Fruit fly (Drosophila melanogaster) whole organism, embryonic: Measurements from ENCODE around the gene djl.

Experiments used
- Awh ChIP-seq: fragments of 200-800 bp; sonication (Bioruptor generic); IDR thresholded peaks from 2 replicates; pipeline ENCODE4, ENCODE4 v1.3.6; 2022; ENCODE audit warnings: missing biosample characterization, missing genetic modification characterization
- CG10321 ChIP-seq: fragments of 200-800 bp; sonication (Bioruptor generic); IDR thresholded peaks from 2 replicates; pipeline ENCODE4 v1.3.6; 2022; ENCODE audit warnings: missing biosample characterization, missing genetic modification characterization
- CG11696 ChIP-seq: fragments of 200-800 bp; sonication (Bioruptor generic); IDR thresholded peaks from 2 replicates; pipeline ENCODE4 v1.3.6; 2022; ENCODE audit warnings: missing biosample characterization, missing genetic modification characterization
- CG12744 ChIP-seq: fragments of 200-800 bp; sonication (Bioruptor generic); optimal IDR thresholded peaks from 2 replicates; lab custom pipeline; 2016; ENCODE audit warnings: missing biosample characterization, missing genetic modification characterization
- CG12769 ChIP-seq: fragments of 200-800 bp; sonication (Bioruptor generic); optimal IDR thresholded peaks from 2 replicates; lab custom pipeline; 2019; ENCODE audit warnings: missing biosample characterization, mild to moderate bottlenecking, missing genetic modification characterization, moderate library complexity
- CG14050 ChIP-seq: fragments of 200-800 bp; sonication (Bioruptor generic); IDR thresholded peaks from 3 replicates; pipeline ENCODE4 v1.3.6; 2022; ENCODE audit warnings: missing biosample characterization, missing genetic modification characterization
- CG17359 ChIP-seq: fragments of 200-800 bp; sonication (Bioruptor generic); optimal IDR thresholded peaks from 3 replicates; lab custom pipeline; 2018; ENCODE audit warnings: missing biosample characterization, mild to moderate bottlenecking, missing genetic modification characterization, moderate library complexity
- CG32532 ChIP-seq: fragments of 200-800 bp; sonication (Bioruptor generic); IDR thresholded peaks from 2 replicates; pipeline ENCODE4 v1.3.6; 2022; ENCODE audit warnings: missing biosample characterization, missing genetic modification characterization
- CG33213 ChIP-seq: fragments of 200-800 bp; sonication (Bioruptor generic); optimal IDR thresholded peaks from 3 replicates; lab custom pipeline; 2016; ENCODE audit warnings: missing biosample characterization, missing genetic modification characterization
- CG8281 ChIP-seq: fragments of 200-800 bp; sonication (Bioruptor generic); optimal IDR thresholded peaks from 2 replicates; lab custom pipeline; 2018; ENCODE audit warnings: missing biosample characterization, mild to moderate bottlenecking, missing genetic modification characterization, moderate library complexity
- CG8290 ChIP-seq, 3 experiments: fragments of 200-800 bp; sonication (Bioruptor generic); optimal IDR thresholded peaks; 2 replicates each; lab custom pipeline; 2016 to 2019; ENCODE audit warnings: missing biosample characterization in 3 of 3, missing genetic modification characterization in 3 of 3, mild to moderate bottlenecking in 2 of 3, moderate library complexity in 1 of 3
- CG8944 ChIP-seq: fragments of 200-800 bp; sonication (Bioruptor generic); optimal IDR thresholded peaks from 3 replicates; lab custom pipeline; 2016; ENCODE audit warnings: missing biosample characterization, missing genetic modification characterization
- CkIIα-i1 ChIP-seq: fragments of 200-800 bp; sonication (Bioruptor generic); IDR thresholded peaks from 2 replicates; pipeline ENCODE4 v1.3.6; 2022; ENCODE audit warnings: missing biosample characterization, missing genetic modification characterization
- Drgx ChIP-seq: fragments of 200-800 bp; sonication (Bioruptor generic); IDR thresholded peaks from 2 replicates; pipeline ENCODE4 v1.3.6; 2022; ENCODE audit warnings: missing biosample characterization, missing genetic modification characterization
- H15 ChIP-seq: fragments of 200-800 bp; sonication (Bioruptor generic); IDR thresholded peaks from 3 replicates; pipeline ENCODE4 v1.3.6; 2022; ENCODE audit warnings: missing biosample characterization, missing genetic modification characterization
- H2.0 ChIP-seq: fragments of 200-800 bp; sonication (Bioruptor generic); IDR thresholded peaks from 2 replicates; pipeline ENCODE4 v1.3.6; 2022; ENCODE audit warnings: missing biosample characterization, missing genetic modification characterization
- Hr3 ChIP-seq: fragments of 200-800 bp; sonication (Bioruptor generic); optimal IDR thresholded peaks from 3 replicates; lab custom pipeline; 2016; ENCODE audit warnings: missing biosample characterization, missing genetic modification characterization
- Hr78 ChIP-seq, 2 experiments: fragments of 200-800 bp in 1 of 2; fragments of >200 bp in 1 of 2; sonication (Bioruptor generic) in 1 of 2; optimal IDR thresholded peaks; 2 replicates each; lab custom pipeline; 2017 to 2019; ENCODE audit warnings: missing biosample characterization in 2 of 2, missing genetic modification characterization in 2 of 2, mild to moderate bottlenecking in 1 of 2, moderate library complexity in 1 of 2
- Med ChIP-seq: fragments of 200-800 bp; sonication (Bioruptor generic); peaks from one replicate; lab custom pipeline; 2016; ENCODE audit warnings: missing biosample characterization, missing genetic modification characterization, mild to moderate bottlenecking, inconsistent platforms, moderate library complexity
- NK7.1 ChIP-seq: fragments of 200-800 bp; sonication (Bioruptor generic); optimal IDR thresholded peaks from 3 replicates; lab custom pipeline; 2016; ENCODE audit warnings: missing biosample characterization, missing genetic modification characterization
- NfI ChIP-seq: fragments of 200-800 bp; sonication (Bioruptor generic); optimal IDR thresholded peaks from 3 replicates; lab custom pipeline; 2018; ENCODE audit warnings: missing biosample characterization, mild to moderate bottlenecking, missing genetic modification characterization, moderate library complexity
- Oaz ChIP-seq: fragments of 200-800 bp; sonication (Bioruptor generic); IDR thresholded peaks from 2 replicates; pipeline ENCODE4 v1.3.6; 2022; ENCODE audit warnings: missing biosample characterization, missing genetic modification characterization
- PHDP ChIP-seq: fragments of 200-800 bp; sonication (Bioruptor generic); optimal IDR thresholded peaks from 3 replicates; lab custom pipeline; 2018; ENCODE audit warnings: missing biosample characterization, mild to moderate bottlenecking, missing genetic modification characterization, moderate library complexity
- Pdp1 ChIP-seq, 2 experiments: fragments of 200-800 bp; sonication (Bioruptor generic); optimal IDR thresholded peaks; 3 replicates each; lab custom pipeline; 2016; ENCODE audit warnings: missing biosample characterization in 2 of 2, missing genetic modification characterization in 2 of 2, mild to moderate bottlenecking in 1 of 2, moderate library complexity in 1 of 2
- TFAM ChIP-seq: fragments of 200-800 bp; sonication (Bioruptor generic); optimal IDR thresholded peaks from 2 replicates; lab custom pipeline; 2017; ENCODE audit warnings: missing biosample characterization, missing genetic modification characterization, inconsistent platforms
- Trl ChIP-seq, 3 experiments: fragments of >200 bp in 2 of 3; fragments of 200-800 bp in 1 of 3; sonication (Bioruptor generic) in 1 of 3; optimal IDR thresholded peaks; 2 replicates in 1 of 3; 3 replicates in 2 of 3; lab custom pipeline; 2016 to 2017; ENCODE audit warnings: missing biosample characterization in 1 of 3, missing genetic modification characterization in 1 of 3
- ab ChIP-seq: fragments of 200-800 bp; sonication (Bioruptor generic); optimal IDR thresholded peaks from 2 replicates; lab custom pipeline; 2016; ENCODE audit warnings: missing biosample characterization, missing genetic modification characterization
- ac ChIP-seq: fragments of 200-800 bp; sonication (Bioruptor generic); optimal IDR thresholded peaks from 3 replicates; lab custom pipeline; 2017; ENCODE audit warnings: missing biosample characterization, mild to moderate bottlenecking, missing genetic modification characterization
- bigmax ChIP-seq: fragments of 200-800 bp; sonication (Bioruptor generic); optimal IDR thresholded peaks from 2 replicates; lab custom pipeline; 2018; ENCODE audit warnings: missing biosample characterization, mild to moderate bottlenecking, missing genetic modification characterization
- chinmo ChIP-seq: fragments of 200-800 bp; sonication (Bioruptor generic); IDR thresholded peaks from 4 replicates; pipeline ENCODE4 v1.3.6; 2022; ENCODE audit warnings: missing biosample characterization, missing genetic modification characterization; ENCODE audit not compliant: partially characterized antibody
- corto ChIP-seq: fragments of 200-800 bp; sonication (Bioruptor generic); optimal IDR thresholded peaks from 2 replicates; lab custom pipeline; 2016; ENCODE audit warnings: missing biosample characterization, mild to moderate bottlenecking, missing genetic modification characterization, moderate library complexity
- dan ChIP-seq: fragments of 200-800 bp; sonication (Bioruptor generic); IDR thresholded peaks from 2 replicates; pipeline ENCODE4 v1.3.6; 2022; ENCODE audit warnings: missing biosample characterization, missing genetic modification characterization
- dati ChIP-seq: fragments of 200-800 bp; sonication (Bioruptor generic); IDR thresholded peaks from 2 replicates; pipeline ENCODE4 v1.3.6; 2022; ENCODE audit warnings: missing biosample characterization, missing genetic modification characterization
- disco-r ChIP-seq: fragments of 200-800 bp; sonication (Bioruptor generic); optimal IDR thresholded peaks from 2 replicates; lab custom pipeline; 2016; ENCODE audit warnings: missing biosample characterization, missing genetic modification characterization
- ems ChIP-seq: fragments of 200-800 bp; sonication (Bioruptor generic); optimal IDR thresholded peaks from 3 replicates; lab custom pipeline; 2016; ENCODE audit warnings: missing biosample characterization, missing genetic modification characterization
- exex ChIP-seq: fragments of 200-800 bp; sonication (Bioruptor generic); optimal IDR thresholded peaks from 4 replicates; lab custom pipeline; 2018; ENCODE audit warnings: missing biosample characterization, mild to moderate bottlenecking, missing genetic modification characterization, moderate library complexity
- fru ChIP-seq: fragments of >200 bp; optimal IDR thresholded peaks from 2 replicates; lab custom pipeline; 2017
- grn ChIP-seq: fragments of 200-800 bp; sonication (Bioruptor generic); optimal IDR thresholded peaks from 3 replicates; lab custom pipeline; 2017; ENCODE audit warnings: missing biosample characterization, missing genetic modification characterization
- h ChIP-seq: fragments of >200 bp; optimal IDR thresholded peaks from 2 replicates; lab custom pipeline; 2017
- kah ChIP-seq: fragments of 200-800 bp; sonication (Bioruptor generic); optimal IDR thresholded peaks from 2 replicates; lab custom pipeline; 2018; ENCODE audit warnings: missing biosample characterization, mild to moderate bottlenecking, missing genetic modification characterization
- lbe ChIP-seq: fragments of 200-800 bp; sonication (Bioruptor generic); optimal IDR thresholded peaks from 2 replicates; lab custom pipeline; 2016; ENCODE audit warnings: missing biosample characterization, mild to moderate bottlenecking, missing genetic modification characterization
- lola ChIP-seq, 3 experiments: fragments of >200 bp in 2 of 3; fragments of 200-800 bp in 1 of 3; sonication (Bioruptor generic) in 1 of 3; optimal IDR thresholded peaks; 2 replicates each; lab custom pipeline; 2017 to 2019; ENCODE audit warnings: missing biosample characterization in 3 of 3, missing genetic modification characterization in 3 of 3, mild to moderate bottlenecking in 1 of 3, moderate library complexity in 1 of 3
- nerfin-1 ChIP-seq: fragments of 200-800 bp; sonication (Bioruptor generic); optimal IDR thresholded peaks from 3 replicates; lab custom pipeline; 2019; ENCODE audit warnings: missing biosample characterization, mild to moderate bottlenecking, missing genetic modification characterization, moderate library complexity
- psq ChIP-seq: fragments of 200-800 bp; sonication (Bioruptor generic); optimal IDR thresholded peaks from 2 replicates; lab custom pipeline; 2017; ENCODE audit warnings: missing biosample characterization, missing genetic modification characterization
- pum ChIP-seq: fragments of 200-800 bp; sonication (Bioruptor generic); optimal IDR thresholded peaks from 2 replicates; lab custom pipeline; 2016; ENCODE audit warnings: missing biosample characterization, missing genetic modification characterization
- sob ChIP-seq: fragments of 200-800 bp; sonication (Bioruptor generic); IDR thresholded peaks from 2 replicates; pipeline ENCODE4 v1.3.6; 2022; ENCODE audit warnings: missing biosample characterization, missing genetic modification characterization
- trem ChIP-seq: fragments of 200-800 bp; optimal IDR thresholded peaks from 3 replicates; lab custom pipeline; 2019; ENCODE audit warnings: missing biosample characterization, mild to moderate bottlenecking, missing genetic modification characterization, moderate library complexity
- unc-4 ChIP-seq: fragments of 200-800 bp; sonication (Bioruptor generic); IDR thresholded peaks from 2 replicates; pipeline ENCODE4 v1.3.6; 2022; ENCODE audit warnings: missing biosample characterization, missing genetic modification characterization; ENCODE audit not compliant: partially characterized antibody
- wor ChIP-seq: fragments of 200-800 bp; sonication (Bioruptor generic); IDR thresholded peaks from 2 replicates; pipeline ENCODE4 v1.3.6; 2022; ENCODE audit warnings: missing biosample characterization, missing genetic modification characterization

The djl gene

dm6 chr3R:7089522-7090336 lies 29.2 kb downstream of the djl start (continued):
- TF ChIP-seq CG8290 (GFP tag; optimal IDR thresholded peaks at IDR 0.05; lab: Kevin White, UChicago) (no peak), CG8290 (tag; optimal IDR thresholded peaks at IDR 0.05; lab: Kevin White, UChicago) (no peak), nerfin-1 (tag; lab: Kevin White, UChicago) (peak; percentile 67), ac (GFP tag; lab: Kevin White, UChicago) (peak; percentile 79), CG12769 (tag; lab: Kevin White, UChicago) (peak; percentile 23), PHDP (tag; lab: Kevin White, UChicago) (no peak), trem (tag; lab: Kevin White, UChicago) (no peak), Oaz (GFP tag; lab: Robert Waterston, UW) (no peak), NfI (GFP tag; lab: Kevin White, UChicago) (no peak), corto (GFP tag; lab: Kevin White, UChicago) (peak; percentile 56), fru (lab: Kevin White, UChicago) (no peak), chinmo (GFP tag; lab: Robert Waterston, UW) (no peak; the same call in 2 of the 4 replicates), CG8944 (GFP tag; lab: Kevin White, UChicago) (no peak), Hr78 (GFP tag; optimal IDR thresholded peaks at IDR 0.05; lab: Kevin White, UChicago) (no peak), CG14050 (no peak), CG8281 (tag; lab: Kevin White, UChicago) (no peak), H15 (GFP tag; lab: Robert Waterston, UW) (no peak), lola (GFP tag; optimal IDR thresholded peaks at IDR 0.05; lab: Kevin White, UChicago) (peak in 1 of 3 experiments; percentile 32), Hr3 (GFP tag; lab: Kevin White, UChicago) (no peak), pum (GFP tag; lab: Kevin White, UChicago) (no peak), TFAM (no peak), dan (GFP tag; lab: Robert Waterston, UW) (no peak), CG32532 (no peak; the same call in 1 of the 2 replicates), NK7.1 (GFP tag; lab: Kevin White, UChicago) (no peak), disco-r (GFP tag; lab: Kevin White, UChicago) (no peak), Trl (optimal IDR thresholded peaks at IDR 0.05; lab: Kevin White, UChicago) (no peak), Trl (GFP tag; optimal IDR thresholded peaks at IDR 0.05; lab: Kevin White, UChicago) (no peak), CG17359 (tag; lab: Kevin White, UChicago) (no peak), ab (no peak), Pdp1 (GFP tag; optimal IDR thresholded peaks at IDR 0.05; lab: Kevin White, UChicago) (no peak), Drgx (GFP tag; lab: Robert Waterston, UW) (no peak), dati (GFP tag; lab: Robert Waterston, UW) (no peak), CG11696 (GFP tag; lab: Robert Waterston, UW) (no peak), psq (GFP tag; lab: Kevin White, UChicago) (no peak), kah (no peak), bigmax (GFP tag; lab: Kevin White, UChicago) (peak; percentile 97), Awh (no peak), unc-4 (no peak), exex (tag; lab: Kevin White, UChicago) (no peak), CG10321 (GFP tag; lab: Robert Waterston, UW) (no peak), grn (GFP tag; lab: Kevin White, UChicago) (peak; percentile 70), H2.0 (GFP tag; lab: Robert Waterston, UW) (no peak), ems (GFP tag; lab: Kevin White, UChicago) (no peak), wor (GFP tag; lab: Robert Waterston, UW) (no peak), h (lab: Kevin White, UChicago) (no peak), Med (peak; percentile 41), CG33213 (GFP tag; lab: Kevin White, UChicago) (no peak), lbe (GFP tag; lab: Kevin White, UChicago) (no peak), CG12744 (GFP tag; lab: Kevin White, UChicago) (no peak), sob (no peak), CkIIα-i1 (GFP tag; lab: Robert Waterston, UW) (no peak)
